Worm (Caenorhabditis elegans): ENCODE results near the gene git-1.

Gene git-1

ce11 chrX:10480563-10481290, 44.0 kb upstream of the git-1 start, which contains the start of gene elt-2:
elt-2 (plus strand) TSS chrX:10481240.
- no peak for TF ChIP-seq vab-7 (GFP tag; IDR thresholded peaks at IDR 0.05)
- no peak for TF ChIP-seq zag-1 (tag; optimal IDR thresholded peaks at IDR 0.05)
- no peak for TF ChIP-seq ceh-62 (tag; optimal IDR thresholded peaks at IDR 0.05)
- no peak for TF ChIP-seq Y5F2A.4 (GFP tag; optimal IDR thresholded peaks at IDR 0.05)
- peak; percentile 47 for TF ChIP-seq nhr-48 (tag; optimal IDR thresholded peaks at IDR 0.05)
- TF ChIP-seq tra-1 (GFP tag; IDR thresholded peaks at IDR 0.05) = peak; percentile 96
- TF ChIP-seq ceh-44 (GFP tag; IDR thresholded peaks at IDR 0.05) = no peak
- no peak for TF ChIP-seq F37D6.2 (tag; optimal IDR thresholded peaks at IDR 0.05)
- no peak for TF ChIP-seq spr-3 (GFP tag; optimal IDR thresholded peaks at IDR 0.05)
- TF ChIP-seq fos-1 (tag; optimal IDR thresholded peaks at IDR 0.05) = no peak
- no peak for TF ChIP-seq ztf-7 (tag; optimal IDR thresholded peaks at IDR 0.05)
- no peak for TF ChIP-seq sdz-12 (GFP tag; optimal IDR thresholded peaks at IDR 0.05)
- TF ChIP-seq nhr-25 (tag; optimal IDR thresholded peaks at IDR 0.05; ENCODE audit: borderline replicate concordance, insufficient read depth) = no peak
- peak; percentile 51 for TF ChIP-seq jun-1 (tag; optimal IDR thresholded peaks at IDR 0.05)
- TF ChIP-seq hmg-1.1 (GFP tag; IDR thresholded peaks at IDR 0.05) = no peak
- no peak for TF ChIP-seq nhr-11 (tag; optimal IDR thresholded peaks at IDR 0.05)
- TF ChIP-seq daf-12 (tag; optimal IDR thresholded peaks at IDR 0.05) = no peak
- peak; percentile 89 for TF ChIP-seq php-3 (GFP tag; IDR thresholded peaks at IDR 0.05)
- no peak for TF ChIP-seq lin-13 (GFP tag; optimal IDR thresholded peaks at IDR 0.05)
- TF ChIP-seq nhr-111 (GFP tag; optimal IDR thresholded peaks at IDR 0.05) = no peak
- no peak for TF ChIP-seq spr-1 (tag; optimal IDR thresholded peaks at IDR 0.05)
- no peak for TF ChIP-seq ZK337.2 (GFP tag; IDR thresholded peaks at IDR 0.05)
- no peak for TF ChIP-seq rbr-2 (tag; optimal IDR thresholded peaks at IDR 0.05)
- TF ChIP-seq ceh-32 (tag; optimal IDR thresholded peaks at IDR 0.05; ENCODE audit: poor library complexity) = no peak
- TF ChIP-seq Y75B8A.6 (GFP tag; IDR thresholded peaks at IDR 0.05) = 0 out of 2 replicates have a peak, but pooled peaks have one; percentile 36
- peak; percentile 31 for TF ChIP-seq nhr-10 (tag; optimal IDR thresholded peaks at IDR 0.05)
- TF ChIP-seq dpl-1 (GFP tag; optimal IDR thresholded peaks at IDR 0.05) = no peak
- TF ChIP-seq madf-5 (GFP tag; IDR thresholded peaks at IDR 0.05) = no peak
- TF ChIP-seq madf-9 (GFP tag; conservative IDR thresholded peaks at IDR 0.05) = no peak
- no peak for TF ChIP-seq lin-38 (GFP tag; IDR thresholded peaks at IDR 0.05)
- TF ChIP-seq F26F4.8 (GFP tag; conservative IDR thresholded peaks at IDR 0.05) = no peak
- no peak for TF ChIP-seq arid-1 (GFP tag; conservative IDR thresholded peaks at IDR 0.05)
- TF ChIP-seq ceh-20 (GFP tag; IDR thresholded peaks at IDR 0.05) = 0 out of 2 replicates have a peak, but pooled peaks have one; percentile 46
- TF ChIP-seq lin-29 (GFP tag; IDR thresholded peaks at IDR 0.05) = no peak
- peak; percentile 92 for TF ChIP-seq dmd-6 (GFP tag; IDR thresholded peaks at IDR 0.05)
- peak in 1 of 2 experiments; percentile 10 for TF ChIP-seq mdl-1 (tag; optimal IDR thresholded peaks at IDR 0.05)
- TF ChIP-seq unc-130 (GFP tag; optimal IDR thresholded peaks at IDR 0.05) = no peak
- 0 out of 2 replicates have a peak, but pooled peaks have one; percentile 20 for TF ChIP-seq mxl-2 (GFP tag; conservative IDR thresholded peaks at IDR 0.05)
- TF ChIP-seq ztf-11 (tag; optimal IDR thresholded peaks at IDR 0.05) = no peak
- TF ChIP-seq duxl-1 (tag; optimal IDR thresholded peaks at IDR 0.05; ENCODE audit: poor library complexity) = no peak
- peak; percentile 56; the same call in 1 of the 2 replicates for TF ChIP-seq nhr-42 (GFP tag; IDR thresholded peaks at IDR 0.05)
- no peak for TF ChIP-seq mes-2 (tag; optimal IDR thresholded peaks at IDR 0.05; ENCODE audit: poor library complexity, severe bottlenecking)
- TF ChIP-seq daf-16 (GFP tag; optimal IDR thresholded peaks at IDR 0.05) = peak in 1 of 2 experiments; percentile 78
- TF ChIP-seq daf-16 (tag; optimal IDR thresholded peaks at IDR 0.05) = peak; percentile 94
- TF ChIP-seq daf-8 (GFP tag; IDR thresholded peaks at IDR 0.05) = no peak
- TF ChIP-seq nhr-41 (GFP tag; IDR thresholded peaks at IDR 0.05) = peak; percentile 83
- TF ChIP-seq nhr-237 (tag; optimal IDR thresholded peaks at IDR 0.05) = no peak
- peak; percentile 95 for TF ChIP-seq pqm-1 (tag; optimal IDR thresholded peaks at IDR 0.05)
- no peak for TF ChIP-seq ceh-28 (tag; optimal IDR thresholded peaks at IDR 0.05)
- no peak for TF ChIP-seq gei-8 (GFP tag; optimal IDR thresholded peaks at IDR 0.05)

All from whole organism, L4 larva.